Fruit fly (Drosophila melanogaster) whole organism, prepupa: ENCODE measurements around the gene CG5762.

Experiments used
- CG10669 ChIP-seq: fragments of 200-800 bp; sonication (Bioruptor generic); optimal IDR thresholded peaks from 3 replicates; lab custom pipeline; 2018; ENCODE audit warnings: missing biosample characterization, mild to moderate bottlenecking, missing genetic modification characterization, moderate library complexity
- CG16779 ChIP-seq: fragments of 200-800 bp; sonication (Bioruptor generic); optimal IDR thresholded peaks from 3 replicates; lab custom pipeline; 2017; ENCODE audit warnings: missing biosample characterization, mild to moderate bottlenecking, missing genetic modification characterization
- CG3032 ChIP-seq: fragments of 200-800 bp; optimal IDR thresholded peaks from 2 replicates; lab custom pipeline; 2019; ENCODE audit warnings: missing biosample characterization, mild to moderate bottlenecking, missing genetic modification characterization, moderate library complexity
- CG31627 ChIP-seq: fragments of 200-800 bp; sonication (Bioruptor generic); optimal IDR thresholded peaks from 3 replicates; lab custom pipeline; 2016; ENCODE audit warnings: missing biosample characterization, missing genetic modification characterization
- CG32006 ChIP-seq: fragments of 200-800 bp; sonication (Bioruptor generic); optimal IDR thresholded peaks from 3 replicates; lab custom pipeline; 2017; ENCODE audit warnings: missing biosample characterization, mild to moderate bottlenecking, missing genetic modification characterization
- CG3919 ChIP-seq: fragments of 200-800 bp; sonication (Bioruptor generic); optimal IDR thresholded peaks from 3 replicates; lab custom pipeline; 2016; ENCODE audit warnings: missing biosample characterization, missing genetic modification characterization
- CG6163 ChIP-seq: fragments of 200-800 bp; sonication (Bioruptor generic); IDR thresholded peaks from 3 replicates; pipeline ENCODE4 v1.3.6; 2022; ENCODE audit warnings: missing biosample characterization, missing genetic modification characterization
- CG6276 ChIP-seq: fragments of 200-800 bp; sonication (Bioruptor generic); optimal IDR thresholded peaks from 2 replicates; lab custom pipeline; 2017; ENCODE audit warnings: missing biosample characterization, mild to moderate bottlenecking, missing genetic modification characterization
- CG6792 ChIP-seq: fragments of 200-800 bp; sonication (Bioruptor generic); optimal IDR thresholded peaks from 3 replicates; lab custom pipeline; 2016; ENCODE audit warnings: missing biosample characterization, missing genetic modification characterization
- CG7368 ChIP-seq: fragments of 200-800 bp; sonication (Bioruptor generic); optimal IDR thresholded peaks from 3 replicates; lab custom pipeline; 2016; ENCODE audit warnings: missing biosample characterization, missing genetic modification characterization
- CG8632 ChIP-seq: fragments of 200-800 bp; sonication (Bioruptor generic); optimal IDR thresholded peaks from 3 replicates; lab custom pipeline; 2016; ENCODE audit warnings: missing biosample characterization, missing genetic modification characterization
- Eip78C ChIP-seq: fragments of 200-800 bp; sonication (Bioruptor generic); peaks from one replicate; lab custom pipeline; 2016; ENCODE audit warnings: missing biosample characterization, missing genetic modification characterization
- Eip93F ChIP-seq: fragments of 200-800 bp; sonication (Bioruptor generic); optimal IDR thresholded peaks from 2 replicates; lab custom pipeline; 2016; ENCODE audit warnings: missing biosample characterization, mild to moderate bottlenecking, missing genetic modification characterization
- Ets96B ChIP-seq: fragments of 200-800 bp; optimal IDR thresholded peaks from 2 replicates; lab custom pipeline; 2019; ENCODE audit warnings: missing biosample characterization, mild to moderate bottlenecking, missing genetic modification characterization, moderate library complexity
- Gug ChIP-seq: fragments of 200-800 bp; sonication (Bioruptor generic); IDR thresholded peaks from 2 replicates; pipeline ENCODE4 v1.3.6; 2022; ENCODE audit warnings: missing biosample characterization, missing genetic modification characterization
- Hr38 ChIP-seq: sonication (Bioruptor generic); optimal IDR thresholded peaks from 2 replicates; lab custom pipeline; 2016; ENCODE audit warnings: missing biosample characterization, missing genetic modification characterization
- Met ChIP-seq: fragments of 200-800 bp; sonication (Bioruptor generic); optimal IDR thresholded peaks from 3 replicates; lab custom pipeline; 2016; ENCODE audit warnings: missing biosample characterization, missing genetic modification characterization
- Sox102F ChIP-seq: fragments of 200-800 bp; sonication (Bioruptor generic); optimal IDR thresholded peaks from 2 replicates; lab custom pipeline; 2016; ENCODE audit warnings: missing biosample characterization, mild to moderate bottlenecking, missing genetic modification characterization
- Sox14 ChIP-seq: fragments of 200-800 bp; sonication (Bioruptor generic); optimal IDR thresholded peaks from 3 replicates; lab custom pipeline; 2016; ENCODE audit warnings: missing biosample characterization, missing genetic modification characterization
- Sox15 ChIP-seq: fragments of 200-800 bp; sonication (Bioruptor generic); optimal IDR thresholded peaks from 3 replicates; lab custom pipeline; 2016; ENCODE audit warnings: missing biosample characterization, missing genetic modification characterization
- achi ChIP-seq: fragments of 200-800 bp; sonication (Bioruptor generic); optimal IDR thresholded peaks from 3 replicates; lab custom pipeline; 2016; ENCODE audit warnings: missing biosample characterization, missing genetic modification characterization
- acj6 ChIP-seq: fragments of 200-800 bp; sonication (Bioruptor generic); optimal IDR thresholded peaks from 3 replicates; lab custom pipeline; 2016; ENCODE audit warnings: missing biosample characterization, missing genetic modification characterization
- cyc ChIP-seq: fragments of 200-800 bp; sonication (Bioruptor generic); optimal IDR thresholded peaks from 3 replicates; lab custom pipeline; 2016; ENCODE audit warnings: missing biosample characterization, missing genetic modification characterization
- dac ChIP-seq: fragments of 200-800 bp; sonication (Bioruptor generic); optimal IDR thresholded peaks from 2 replicates; lab custom pipeline; 2017; ENCODE audit warnings: missing biosample characterization, mild to moderate bottlenecking, missing genetic modification characterization
- dsx ChIP-seq: fragments of 200-800 bp; optimal IDR thresholded peaks from 3 replicates; lab custom pipeline; 2019; ENCODE audit warnings: missing biosample characterization, mild to moderate bottlenecking, missing genetic modification characterization, moderate library complexity; ENCODE audit not compliant: poor library complexity, severe bottlenecking
- eg ChIP-seq: fragments of 200-800 bp; sonication (Bioruptor generic); IDR thresholded peaks from 3 replicates; pipeline ENCODE4 v1.3.6; 2022; ENCODE audit warnings: missing biosample characterization, missing genetic modification characterization
- fd59A ChIP-seq: fragments of 200-800 bp; sonication (Bioruptor generic); optimal IDR thresholded peaks from 2 replicates; lab custom pipeline; 2017; ENCODE audit warnings: missing biosample characterization, mild to moderate bottlenecking, missing genetic modification characterization, missing genetic modification reagents
- fd85E ChIP-seq: fragments of 200-800 bp; sonication (Bioruptor generic); optimal IDR thresholded peaks from 3 replicates; lab custom pipeline; 2016; ENCODE audit warnings: missing biosample characterization, missing genetic modification characterization
- fkh ChIP-seq: fragments of 200-800 bp; sonication (Bioruptor generic); optimal IDR thresholded peaks from 3 replicates; lab custom pipeline; 2017; ENCODE audit warnings: missing biosample characterization, mild to moderate bottlenecking, missing genetic modification characterization, moderate library complexity
- lz ChIP-seq: fragments of 200-800 bp; sonication (Bioruptor generic); optimal IDR thresholded peaks from 3 replicates; lab custom pipeline; 2016; ENCODE audit warnings: missing biosample characterization, missing genetic modification characterization
- pdm3 ChIP-seq: fragments of 200-800 bp; sonication (Bioruptor generic); optimal IDR thresholded peaks from 3 replicates; lab custom pipeline; 2016; ENCODE audit warnings: missing biosample characterization, missing genetic modification characterization
- salr ChIP-seq, 2 experiments: fragments of 200-800 bp; sonication (Bioruptor generic); optimal IDR thresholded peaks; 3 replicates each; lab custom pipeline; 2016 to 2018; ENCODE audit warnings: missing biosample characterization in 2 of 2, missing genetic modification characterization in 2 of 2, mild to moderate bottlenecking in 1 of 2
- ss ChIP-seq, 2 experiments: fragments of 200-800 bp; sonication (Bioruptor generic); optimal IDR thresholded peaks; 2 replicates in 1 of 2; 3 replicates in 1 of 2; lab custom pipeline; 2017 to 2018; ENCODE audit warnings: mild to moderate bottlenecking in 2 of 2, missing biosample characterization in 2 of 2, missing genetic modification characterization in 2 of 2, moderate library complexity in 1 of 2

Gene CG5762

dm6 chr3R:24392207-24392939, 30.9 kb upstream of the CG5762 start, which contains the start of gene CG13616 (continued):
- no peak for TF ChIP-seq fd85E
- no peak for TF ChIP-seq Sox14 (GFP tag; lab: Kevin White, UChicago)
- TF ChIP-seq cyc (GFP tag; lab: Kevin White, UChicago) = peak; percentile 30
- no peak for TF ChIP-seq eg
- TF ChIP-seq achi (GFP tag; lab: Kevin White, UChicago) = no peak
- TF ChIP-seq Sox102F (GFP tag; lab: Kevin White, UChicago) = no peak
- TF ChIP-seq CG3919 (GFP tag; lab: Kevin White, UChicago) = no peak
- no peak for TF ChIP-seq pdm3 (GFP tag; lab: Kevin White, UChicago)
- no peak for TF ChIP-seq Gug (GFP tag; lab: Robert Waterston, UW)
- TF ChIP-seq Sox15 = no peak
- peak; percentile 69 for TF ChIP-seq Eip78C (GFP tag; lab: Kevin White, UChicago)
- no peak for TF ChIP-seq Eip93F (GFP tag; lab: Kevin White, UChicago)
- TF ChIP-seq ss (GFP tag; optimal IDR thresholded peaks at IDR 0.05; lab: Kevin White, UChicago) = no peak
- no peak for TF ChIP-seq CG6163 (GFP tag; lab: Robert Waterston, UW)

- TF ChIP-seq CG7368 (GFP tag; lab: Kevin White, UChicago) (no peak), lz (GFP tag; lab: Kevin White, UChicago) (no peak), CG3032 (tag; lab: Kevin White, UChicago) (no peak), fkh (GFP tag; lab: Kevin White, UChicago) (no peak), Sox15 (no peak), CG31627 (GFP tag; lab: Kevin White, UChicago) (no peak), CG16779 (tag; lab: Kevin White, UChicago) (no peak), fd59A (GFP tag; lab: Kevin White, UChicago) (no peak)
Observed at dm6 chr3R:24390239-24390638, 28.8 kb upstream of the CG5762 start, which contains the start of the genes CG5768 and CG13615. Gene CG5768 (minus strand): TSS chr3R:24390339. Gene CG13615 (plus strand): TSS chr3R:24390518.

dm6 chr3R:24386434-24386833, 25.0 kb upstream of the CG5762 start:
- TF ChIP-seq CG3919 (GFP tag; lab: Kevin White, UChicago) (no peak), dsx (GFP tag; lab: Kevin White, UChicago) (no peak)
- TF ChIP-seq, all 60 proteins: peak for 0

dm6 chr3R:24384952-24385351, 23.5 kb upstream of the CG5762 start, which contains the start of gene CG17780:
Gene CG17780 (minus strand): TSS chr3R:24385052.
- TF ChIP-seq Sox14 (GFP tag; lab: Kevin White, UChicago) (no peak), Hr38 (no peak), CG16779 (tag; lab: Kevin White, UChicago) (no peak), Ets96B (tag; lab: Kevin White, UChicago) (no peak), dsx (GFP tag; lab: Kevin White, UChicago) (no peak), Met (no peak), CG8632 (no peak), acj6 (GFP tag; lab: Kevin White, UChicago) (no peak), eg (no peak), CG10669 (GFP tag; lab: Kevin White, UChicago) (no peak), CG6163 (GFP tag; lab: Robert Waterston, UW) (no peak), salr (GFP tag; optimal IDR thresholded peaks at IDR 0.05; lab: Kevin White, UChicago) (no peak), dac (GFP tag; lab: Kevin White, UChicago) (no peak), CG32006 (GFP tag; lab: Kevin White, UChicago) (no peak), Eip78C (GFP tag; lab: Kevin White, UChicago) (no peak), Gug (GFP tag; lab: Robert Waterston, UW) (no peak), CG6792 (GFP tag; lab: Kevin White, UChicago) (no peak), Sox102F (GFP tag; lab: Kevin White, UChicago) (no peak), CG6276 (GFP tag; lab: Kevin White, UChicago) (no peak)
